Fruit fly (Drosophila melanogaster): ENCODE results near the gene CG2260.

CG2260 gene

DNA sequence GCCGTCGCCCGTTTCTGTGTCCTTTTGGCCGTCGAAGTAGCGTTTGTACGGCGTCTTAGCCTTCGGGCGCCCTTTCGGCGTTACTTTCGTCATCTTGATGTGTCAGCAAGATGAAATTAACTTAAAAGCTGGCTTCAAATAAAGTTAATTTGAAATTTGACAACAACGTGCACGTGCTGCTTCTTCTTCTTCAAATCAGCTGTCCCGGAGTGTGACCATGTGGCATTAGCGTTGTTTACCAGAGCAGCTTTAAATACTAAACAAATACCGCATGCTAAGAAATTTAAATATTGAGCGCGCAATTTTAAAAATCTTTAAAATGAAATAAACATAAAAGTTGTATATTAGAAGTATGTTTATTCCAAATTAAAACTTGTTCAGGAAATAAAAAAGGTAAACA, at the start of gene CG2260 (continued):
- TF ChIP-seq CG15514 (GFP tag; optimal IDR thresholded peaks at IDR 0.05) (peak; percentile 75), vfl (GFP tag; optimal IDR thresholded peaks at IDR 0.05) (no peak), esg (GFP tag; conservative IDR thresholded peaks at IDR 0.05) (no peak), CG6765 (GFP tag; optimal IDR thresholded peaks at IDR 0.05) (no peak), CG13894 (tag; optimal IDR thresholded peaks at IDR 0.05) (no peak), Chrac-16 (GFP tag; optimal IDR thresholded peaks at IDR 0.05) (no peak), CG10147 (GFP tag; optimal IDR thresholded peaks at IDR 0.05) (no peak), hbn (GFP tag; IDR thresholded peaks at IDR 0.05; ENCODE audit: partially characterized antibody) (peak; percentile 20; the same call in 1 of the 2 replicates), CG10274 (GFP tag; optimal IDR thresholded peaks at IDR 0.05) (no peak), lbe (GFP tag; optimal IDR thresholded peaks at IDR 0.05) (no peak), CG10462 (GFP tag; optimal IDR thresholded peaks at IDR 0.05) (no peak), HLH3B (GFP tag; IDR thresholded peaks at IDR 0.05) (no peak), CG8765 (GFP tag; IDR thresholded peaks at IDR 0.05) (no peak), CG18262 (tag; optimal IDR thresholded peaks at IDR 0.05) (no peak), Nf-YB (GFP tag; optimal IDR thresholded peaks at IDR 0.05) (no peak), nmo (GFP tag; optimal IDR thresholded peaks at IDR 0.05) (no peak), CG12155 (GFP tag; optimal IDR thresholded peaks at IDR 0.05) (no peak), gsb (GFP tag; IDR thresholded peaks at IDR 0.05) (no peak), trem (tag; optimal IDR thresholded peaks at IDR 0.05) (peak; percentile 12), CG4404 (GFP tag; IDR thresholded peaks at IDR 0.05) (no peak), CG8290 (GFP tag; optimal IDR thresholded peaks at IDR 0.05) (no peak), CG8290 (tag; optimal IDR thresholded peaks at IDR 0.05) (no peak), onecut (GFP tag; IDR thresholded peaks at IDR 0.05) (no peak), ap (GFP tag; IDR thresholded peaks at IDR 0.05) (no peak), eyg (GFP tag; optimal IDR thresholded peaks at IDR 0.05) (no peak)

DNA sequence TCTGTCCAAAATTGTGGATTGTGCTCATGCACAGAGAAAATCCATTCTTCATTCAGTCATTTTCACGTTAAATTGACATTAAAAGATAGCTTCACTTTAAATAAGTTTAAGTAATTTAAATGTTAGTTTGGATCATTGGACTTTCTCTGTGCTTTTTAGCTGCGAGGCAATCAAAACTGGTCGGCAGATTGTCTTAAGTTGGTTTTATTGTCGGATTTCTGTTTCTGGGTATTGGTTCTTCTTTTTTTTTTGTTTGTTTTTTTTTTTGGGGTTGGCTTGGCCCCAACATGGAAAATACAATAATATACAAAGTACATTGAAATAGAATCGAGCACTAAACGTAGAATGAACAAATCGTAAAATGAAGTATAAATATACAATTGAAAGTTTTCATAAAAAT, 49.2 kb upstream of the CG2260 start, which contains the start of gene CG2278:
Gene CG2278, minus strand, starts transcription at position 101 of the 400 bp plus-strand sequence.
- no peak for TF ChIP-seq Mes4 (GFP tag; optimal IDR thresholded peaks at IDR 0.05)
- TF ChIP-seq CG31388 (GFP tag; optimal IDR thresholded peaks at IDR 0.05), result no peak
- TF ChIP-seq CG13894 (tag; optimal IDR thresholded peaks at IDR 0.05), result no peak
- no peak for TF ChIP-seq H15 (GFP tag; IDR thresholded peaks at IDR 0.05)
- TF ChIP-seq knrl (GFP tag; IDR thresholded peaks at IDR 0.05; ENCODE audit: partially characterized antibody), result no peak
- no peak for TF ChIP-seq zf30C (GFP tag; optimal IDR thresholded peaks at IDR 0.05)
- no peak for TF ChIP-seq Gsc (GFP tag; IDR thresholded peaks at IDR 0.05)
- TF ChIP-seq CG17186 (GFP tag; optimal IDR thresholded peaks at IDR 0.05), result no peak
- no peak for TF ChIP-seq CG30403 (GFP tag; optimal IDR thresholded peaks at IDR 0.05)
- no peak for TF ChIP-seq CG42726 (GFP tag; IDR thresholded peaks at IDR 0.05; ENCODE audit: partially characterized antibody)
- TF ChIP-seq Ssrp (tag; optimal IDR thresholded peaks at IDR 0.05), result no peak
- no peak for TF ChIP-seq chm (GFP tag; IDR thresholded peaks at IDR 0.05)
- TF ChIP-seq unpg (GFP tag; optimal IDR thresholded peaks at IDR 0.05), result no peak
- TF ChIP-seq ab (GFP tag; optimal IDR thresholded peaks at IDR 0.05), result no peak
- no peak for TF ChIP-seq pfk (GFP tag; optimal IDR thresholded peaks at IDR 0.05)
- no peak for TF ChIP-seq CG10366 (GFP tag; IDR thresholded peaks at IDR 0.05)
- TF ChIP-seq CG6854 (GFP tag; optimal IDR thresholded peaks at IDR 0.05), result no peak

DNA sequence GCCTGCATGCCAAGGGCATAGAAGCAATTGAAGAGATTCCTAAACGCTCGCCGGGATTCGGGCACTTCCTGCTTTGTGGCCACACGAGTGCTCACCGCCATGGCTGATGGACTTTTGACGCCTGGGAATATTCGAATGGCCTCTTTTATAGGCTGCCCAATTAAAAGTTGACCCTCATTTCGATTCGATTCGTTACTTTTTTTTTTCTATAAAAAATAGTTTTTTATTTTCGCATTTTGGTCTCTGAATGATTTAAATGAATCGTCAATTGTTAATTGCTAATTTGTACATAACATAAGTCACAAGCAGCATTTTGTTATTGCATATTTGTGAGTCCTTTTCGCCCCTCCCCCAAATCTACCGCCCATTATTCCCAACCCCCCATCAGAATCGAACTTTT, 44.7 kb upstream of the CG2260 start, which contains the start of gene Or7a:
Gene Or7a, minus strand, starts transcription at position 101 of the 400 bp plus-strand sequence.
- TF ChIP-seq CG8281 (tag; optimal IDR thresholded peaks at IDR 0.05) (no peak), lab (GFP tag; optimal IDR thresholded peaks at IDR 0.05) (no peak), D19B (GFP tag; optimal IDR thresholded peaks at IDR 0.05) (no peak), tin (GFP tag; optimal IDR thresholded peaks at IDR 0.05) (no peak), Adf1 (GFP tag; IDR thresholded peaks at IDR 0.05) (no peak), CG31224 (GFP tag; IDR thresholded peaks at IDR 0.05) (no peak), CG11398 (GFP tag; optimal IDR thresholded peaks at IDR 0.05) (no peak), CG11247 (GFP tag; IDR thresholded peaks at IDR 0.05) (no peak), CG2202 (tag; optimal IDR thresholded peaks at IDR 0.05) (no peak), CG14860 (GFP tag; IDR thresholded peaks at IDR 0.05; ENCODE audit: partially characterized antibody) (no peak), nerfin-1 (tag; optimal IDR thresholded peaks at IDR 0.05) (no peak), CG2889 (GFP tag; IDR thresholded peaks at IDR 0.05) (no peak)

Measured in whole organism, embryonic.